Fruit fly (Drosophila melanogaster): ENCODE data around the gene CG7860.
A peak's percentile ranks its signal among the peaks of the same experiment; 100 is the strongest.

CG7860 gene

dm6 chrX:15578043-15578442, 9.2 kb downstream of the CG7860 start, which contains the start of the genes cerv and CG7872:
Gene cerv, minus strand, starts transcription at chrX:15578171.
Gene CG7872, plus strand, starts transcription at chrX:15578205.
- TF ChIP-seq h (GFP tag; optimal IDR thresholded peaks at IDR 0.05), result no peak
- TF ChIP-seq Rel (GFP tag; optimal IDR thresholded peaks at IDR 0.05), result no peak
- TF ChIP-seq Rel (tag; optimal IDR thresholded peaks at IDR 0.05), result peak; percentile 1
- peak in 1 of 2 experiments; percentile 8 for TF ChIP-seq foxo (GFP tag; optimal IDR thresholded peaks at IDR 0.05)
- TF ChIP-seq rgr (GFP tag; optimal IDR thresholded peaks at IDR 0.05), result peak; percentile 3
- no peak for TF ChIP-seq Vsx2 (GFP tag; optimal IDR thresholded peaks at IDR 0.05; ENCODE audit: partially characterized antibody)
- peak; percentile 37 for TF ChIP-seq Hr83 (GFP tag; optimal IDR thresholded peaks at IDR 0.05; ENCODE audit: poor library complexity, severe bottlenecking)

- TF ChIP-seq rgr (GFP tag; optimal IDR thresholded peaks at IDR 0.05) (peak; percentile 98), CrebA (GFP tag; optimal IDR thresholded peaks at IDR 0.05; ENCODE audit: borderline replicate concordance) (no peak), Hr83 (GFP tag; optimal IDR thresholded peaks at IDR 0.05; ENCODE audit: poor library complexity, severe bottlenecking) (peak; percentile 96), lola (GFP tag; optimal IDR thresholded peaks at IDR 0.05) (no peak), CG9705 (GFP tag; optimal IDR thresholded peaks at IDR 0.05) (peak; percentile 95), Jra (GFP tag; optimal IDR thresholded peaks at IDR 0.05) (peak; percentile 94), brk (GFP tag; optimal IDR thresholded peaks at IDR 0.05) (no peak), Abd-B (GFP tag; optimal IDR thresholded peaks at IDR 0.05) (no peak), CG32264 (GFP tag; optimal IDR thresholded peaks at IDR 0.05) (peak; percentile 95), HLH106 (tag; optimal IDR thresholded peaks at IDR 0.05) (peak; percentile 97), Rel (GFP tag; optimal IDR thresholded peaks at IDR 0.05) (peak; percentile 89), Rel (tag; optimal IDR thresholded peaks at IDR 0.05) (peak; percentile 88), Dfd (GFP tag; optimal IDR thresholded peaks at IDR 0.05) (no peak), Sp1 (GFP tag; optimal IDR thresholded peaks at IDR 0.05) (peak; percentile 97), Vsx2 (GFP tag; optimal IDR thresholded peaks at IDR 0.05; ENCODE audit: partially characterized antibody) (no peak), Hr78 (GFP tag; optimal IDR thresholded peaks at IDR 0.05) (no peak), jim (GFP tag; optimal IDR thresholded peaks at IDR 0.05) (peak; percentile 85), OdsH (GFP tag; optimal IDR thresholded peaks at IDR 0.05) (peak; percentile 96), psq (GFP tag; optimal IDR thresholded peaks at IDR 0.05) (peak; percentile 94), usp (GFP tag; optimal IDR thresholded peaks at IDR 0.05) (no peak), woc (GFP tag; optimal IDR thresholded peaks at IDR 0.05) (peak; percentile 97), fru (GFP tag; optimal IDR thresholded peaks at IDR 0.05) (peak; percentile 97), dl (GFP tag; optimal IDR thresholded peaks at IDR 0.05; ENCODE audit: insufficient read depth in 1 of 2, partially characterized antibody in 2 of 2) (no peak), Mio (GFP tag; optimal IDR thresholded peaks at IDR 0.05) (peak; percentile 83), ey (GFP tag; optimal IDR thresholded peaks at IDR 0.05) (peak; percentile 98), dmrt93B (GFP tag; optimal IDR thresholded peaks at IDR 0.05) (peak; percentile 94), br (GFP tag; optimal IDR thresholded peaks at IDR 0.05) (peak; percentile 98), h (GFP tag; optimal IDR thresholded peaks at IDR 0.05) (peak; percentile 98), tai (GFP tag; optimal IDR thresholded peaks at IDR 0.05) (no peak), Dif (GFP tag; optimal IDR thresholded peaks at IDR 0.05; ENCODE audit: partially characterized antibody) (no peak), dsf (GFP tag; optimal IDR thresholded peaks at IDR 0.05; ENCODE audit: borderline replicate concordance) (peak; percentile 71), pan (optimal IDR thresholded peaks at IDR 0.05) (no peak), GATAd (GFP tag; optimal IDR thresholded peaks at IDR 0.05) (peak; percentile 89), foxo (GFP tag; optimal IDR thresholded peaks at IDR 0.05) (peak; percentile 95 to 99), Myc (optimal IDR thresholded peaks at IDR 0.05) (no peak), N (GFP tag; optimal IDR thresholded peaks at IDR 0.05) (no peak), sv (GFP tag; optimal IDR thresholded peaks at IDR 0.05) (peak; percentile 93), sage (GFP tag; optimal IDR thresholded peaks at IDR 0.05) (peak; percentile 97), Hnf4 (GFP tag; optimal IDR thresholded peaks at IDR 0.05) (peak; percentile 98)
These were observed 10.8 kb downstream of the CG7860 start for dm6 chrX:15579579-15579978.

- no peak for TF ChIP-seq Abd-B (GFP tag; optimal IDR thresholded peaks at IDR 0.05)
- no peak for TF ChIP-seq Vsx2 (GFP tag; optimal IDR thresholded peaks at IDR 0.05; ENCODE audit: partially characterized antibody)
- peak; percentile 68 for TF ChIP-seq rgr (GFP tag; optimal IDR thresholded peaks at IDR 0.05)
- peak; percentile 55 for TF ChIP-seq Sp1 (GFP tag; optimal IDR thresholded peaks at IDR 0.05)
- TF ChIP-seq sv (GFP tag; optimal IDR thresholded peaks at IDR 0.05), result peak; percentile 23
- peak in 1 of 2 experiments; percentile 66 for TF ChIP-seq foxo (GFP tag; optimal IDR thresholded peaks at IDR 0.05)
- peak; percentile 32 for TF ChIP-seq Myc (optimal IDR thresholded peaks at IDR 0.05)
- TF ChIP-seq N (GFP tag; optimal IDR thresholded peaks at IDR 0.05), result no peak
- no peak for TF ChIP-seq pan (optimal IDR thresholded peaks at IDR 0.05)
- no peak for TF ChIP-seq brk (GFP tag; optimal IDR thresholded peaks at IDR 0.05)
- no peak for TF ChIP-seq dl (GFP tag; optimal IDR thresholded peaks at IDR 0.05; ENCODE audit: insufficient read depth in 1 of 2, partially characterized antibody in 2 of 2)
- no peak for TF ChIP-seq Jra (GFP tag; optimal IDR thresholded peaks at IDR 0.05)
- no peak for TF ChIP-seq Mio (GFP tag; optimal IDR thresholded peaks at IDR 0.05)
- no peak for TF ChIP-seq jim (GFP tag; optimal IDR thresholded peaks at IDR 0.05)
- no peak for TF ChIP-seq CrebA (GFP tag; optimal IDR thresholded peaks at IDR 0.05; ENCODE audit: borderline replicate concordance)
- TF ChIP-seq Hr83 (GFP tag; optimal IDR thresholded peaks at IDR 0.05; ENCODE audit: poor library complexity, severe bottlenecking), result no peak
- TF ChIP-seq lola (GFP tag; optimal IDR thresholded peaks at IDR 0.05), result no peak
- TF ChIP-seq sage (GFP tag; optimal IDR thresholded peaks at IDR 0.05), result no peak
- TF ChIP-seq Hnf4 (GFP tag; optimal IDR thresholded peaks at IDR 0.05), result no peak
- no peak for TF ChIP-seq usp (GFP tag; optimal IDR thresholded peaks at IDR 0.05)
- no peak for TF ChIP-seq dsf (GFP tag; optimal IDR thresholded peaks at IDR 0.05; ENCODE audit: borderline replicate concordance)
- TF ChIP-seq h (GFP tag; optimal IDR thresholded peaks at IDR 0.05), result peak; percentile 66
- no peak for TF ChIP-seq Rel (GFP tag; optimal IDR thresholded peaks at IDR 0.05)
- TF ChIP-seq Rel (tag; optimal IDR thresholded peaks at IDR 0.05), result no peak
- TF ChIP-seq HLH106 (tag; optimal IDR thresholded peaks at IDR 0.05), result peak; percentile 63
- TF ChIP-seq ey (GFP tag; optimal IDR thresholded peaks at IDR 0.05), result peak; percentile 60
- no peak for TF ChIP-seq Dfd (GFP tag; optimal IDR thresholded peaks at IDR 0.05)
- TF ChIP-seq CG9705 (GFP tag; optimal IDR thresholded peaks at IDR 0.05), result peak; percentile 19
- TF ChIP-seq fru (GFP tag; optimal IDR thresholded peaks at IDR 0.05), result peak; percentile 65
- no peak for TF ChIP-seq tai (GFP tag; optimal IDR thresholded peaks at IDR 0.05)
- peak; percentile 43 for TF ChIP-seq br (GFP tag; optimal IDR thresholded peaks at IDR 0.05)
- no peak for TF ChIP-seq CG32264 (GFP tag; optimal IDR thresholded peaks at IDR 0.05)
- TF ChIP-seq psq (GFP tag; optimal IDR thresholded peaks at IDR 0.05), result peak; percentile 46
- peak; percentile 54 for TF ChIP-seq GATAd (GFP tag; optimal IDR thresholded peaks at IDR 0.05)
- TF ChIP-seq OdsH (GFP tag; optimal IDR thresholded peaks at IDR 0.05), result peak; percentile 29
- no peak for TF ChIP-seq Dif (GFP tag; optimal IDR thresholded peaks at IDR 0.05; ENCODE audit: partially characterized antibody)
These were observed 14.1 kb downstream of the CG7860 start, which contains the start of the genes CG9215 and CG8097 for dm6 chrX:15582853-15583252. Gene CG9215, minus strand, starts transcription at chrX:15582874. Gene CG8097, plus strand, starts transcription at chrX:15583159.

All from whole organism, wandering third instar larva.